Worm (Caenorhabditis elegans) whole organism, L1 larva: ENCODE data around the gene F49E12.8.

Experiments used
- C04F5.9 ChIP-seq: sonication (generic microtip); optimal IDR thresholded peaks from 2 replicates; lab custom pipeline; 2016; ENCODE audit warnings: missing genetic modification characterization, missing compliant biosample characterization
- C16A3.4 ChIP-seq: fragments of 150-350 bp; optimal IDR thresholded peaks from 2 replicates; lab custom pipeline; 2014; ENCODE audit warnings: missing biosample characterization, missing genetic modification characterization
- aha-1 ChIP-seq: fragments of 150-350 bp; optimal IDR thresholded peaks from 2 replicates; lab custom pipeline; 2014; ENCODE audit warnings: missing biosample characterization, missing genetic modification characterization
- alr-1 ChIP-seq: fragments of 200-800 bp; sonication (Bioruptor generic); optimal IDR thresholded peaks from 2 replicates; lab custom pipeline; 2018; ENCODE audit warnings: borderline replicate concordance, mild to moderate bottlenecking, missing genetic modification characterization, missing compliant biosample characterization
- aly-2 ChIP-seq: fragments of 150-350 bp; optimal IDR thresholded peaks from 2 replicates; lab custom pipeline; 2014; ENCODE audit warnings: missing biosample characterization, missing genetic modification characterization
- ama-1 ChIP-seq: fragments of 150-350 bp; optimal IDR thresholded peaks from 2 replicates; lab custom pipeline; 2014
- ceh-82 ChIP-seq, 3 experiments: fragments of 150-350 bp in 1 of 3; sonication (generic microtip) in 2 of 3; optimal IDR thresholded peaks; 2 replicates each; lab custom pipeline; 2014 to 2017; ENCODE audit warnings: missing biosample characterization in 3 of 3, missing genetic modification characterization in 3 of 3
- ces-1 ChIP-seq: fragments of 150-350 bp; optimal IDR thresholded peaks from 2 replicates; lab custom pipeline; 2014; ENCODE audit warnings: missing biosample characterization, missing genetic modification reagents, missing genetic modification characterization
- dpl-1 ChIP-seq, 3 experiments: fragments of 150-350 bp in 2 of 3; sonication (generic microtip) in 1 of 3; optimal IDR thresholded peaks; 2 replicates each; lab custom pipeline; 2014 to 2017; ENCODE audit warnings: missing biosample characterization in 3 of 3, missing genetic modification characterization in 3 of 3, missing genetic modification reagents in 3 of 3
- efl-1 ChIP-seq, 4 experiments: fragments of 150-350 bp; optimal IDR thresholded peaks in 3 of 4; peaks in 1 of 4; 1 replicate in 1 of 4; 2 replicates in 3 of 4; lab custom pipeline; 2014; ENCODE audit warnings: missing biosample characterization in 2 of 4, missing genetic modification characterization in 2 of 4, missing genetic modification reagents in 2 of 4
- elt-2 ChIP-seq: sonication (generic microtip); optimal IDR thresholded peaks from 2 replicates; lab custom pipeline; 2016; ENCODE audit warnings: missing genetic modification characterization, mild to moderate bottlenecking, inconsistent platforms, missing compliant biosample characterization, missing genetic modification reagents
- ets-5 ChIP-seq: fragments of 200-800 bp; sonication (Bioruptor generic); IDR thresholded peaks from 2 replicates; pipeline ENCODE4 v1.3.6; 2022; ENCODE audit warnings: missing genetic modification characterization, missing compliant biosample characterization
- fkh-10 ChIP-seq: sonication (generic microtip); optimal IDR thresholded peaks from 2 replicates; lab custom pipeline; 2017; ENCODE audit warnings: missing biosample characterization, missing genetic modification reagents, missing genetic modification characterization
- hlh-4 ChIP-seq: sonication (generic microtip); optimal IDR thresholded peaks from 2 replicates; lab custom pipeline; 2016; ENCODE audit warnings: mild to moderate bottlenecking, missing genetic modification characterization, missing compliant biosample characterization
- hpl-2 ChIP-seq: fragments of 150-350 bp; optimal IDR thresholded peaks from 2 replicates; lab custom pipeline; 2014; ENCODE audit warnings: missing biosample characterization, missing genetic modification reagents, missing genetic modification characterization
- isw-1 ChIP-seq: fragments of 200-800 bp; sonication (Bioruptor generic); IDR thresholded peaks from 2 replicates; pipeline ENCODE4 v1.3.6; 2022; ENCODE audit warnings: missing genetic modification characterization, missing compliant biosample characterization
- jun-1 ChIP-seq: fragments of 150-350 bp; optimal IDR thresholded peaks from 2 replicates; lab custom pipeline; 2014; ENCODE audit warnings: missing biosample characterization, missing genetic modification reagents, missing genetic modification characterization
- lin-13 ChIP-seq: fragments of 150-350 bp; optimal IDR thresholded peaks from 2 replicates; lab custom pipeline; 2014; ENCODE audit warnings: missing biosample characterization, missing genetic modification reagents, missing genetic modification characterization
- lin-14 ChIP-seq: fragments of 200-800 bp; sonication (Bioruptor generic); optimal IDR thresholded peaks from 2 replicates; lab custom pipeline; 2018; ENCODE audit warnings: mild to moderate bottlenecking, missing genetic modification characterization, moderate library complexity, missing compliant biosample characterization
- lin-15B ChIP-seq: fragments of 150-350 bp; sonication (generic microtip); optimal IDR thresholded peaks from 3 replicates; lab custom pipeline; 2014; ENCODE audit warnings: missing biosample characterization, missing genetic modification characterization
- lin-35 ChIP-seq, 2 experiments: fragments of 150-350 bp; optimal IDR thresholded peaks; 2 replicates each; lab custom pipeline; 2014; ENCODE audit warnings: missing biosample characterization in 2 of 2, missing genetic modification characterization in 2 of 2, missing genetic modification reagents in 2 of 2
- mab-9 ChIP-seq: fragments of 200-800 bp; sonication (Bioruptor generic); IDR thresholded peaks from 2 replicates; pipeline ENCODE4 v1.3.6; 2022; ENCODE audit warnings: missing genetic modification reagents, missing genetic modification characterization, missing compliant biosample characterization
- mdl-1 ChIP-seq, 2 experiments: fragments of 150-350 bp; optimal IDR thresholded peaks; 2 replicates each; lab custom pipeline; 2014 to 2017; ENCODE audit warnings: missing biosample characterization in 2 of 2, missing genetic modification characterization in 2 of 2, inconsistent platforms in 1 of 2
- mef-2 ChIP-seq: fragments of 150-350 bp; optimal IDR thresholded peaks from 2 replicates; lab custom pipeline; 2014; ENCODE audit warnings: missing biosample characterization, missing genetic modification characterization
- nhr-19 ChIP-seq: fragments of 200-800 bp; sonication (Bioruptor generic); conservative IDR thresholded peaks from 2 replicates; pipeline ENCODE4 v1.3.6; 2022; ENCODE audit warnings: missing genetic modification characterization, missing compliant biosample characterization
- nhr-20 ChIP-seq: sonication (generic microtip); optimal IDR thresholded peaks from 2 replicates; lab custom pipeline; 2016; ENCODE audit warnings: mild to moderate bottlenecking, missing genetic modification characterization, missing compliant biosample characterization
- nhr-47 ChIP-seq: sonication (generic microtip); optimal IDR thresholded peaks from 2 replicates; lab custom pipeline; 2016; ENCODE audit warnings: mild to moderate bottlenecking, missing genetic modification characterization, moderate library complexity, missing compliant biosample characterization
- nhr-77 ChIP-seq: fragments of 150-350 bp; optimal IDR thresholded peaks from 2 replicates; lab custom pipeline; 2014; ENCODE audit warnings: missing biosample characterization, missing genetic modification characterization
- nhr-84 ChIP-seq: sonication (generic microtip); optimal IDR thresholded peaks from 2 replicates; lab custom pipeline; 2017; ENCODE audit warnings: missing biosample characterization, missing genetic modification characterization
- pag-3 ChIP-seq: sonication (generic microtip); optimal IDR thresholded peaks from 2 replicates; lab custom pipeline; 2017; ENCODE audit warnings: missing genetic modification characterization, mild to moderate bottlenecking, missing compliant biosample characterization, antibody characterized with exemption, borderline replicate concordance; ENCODE audit not compliant: insufficient read depth
- pqm-1 ChIP-seq: sonication (generic microtip); optimal IDR thresholded peaks from 3 replicates; lab custom pipeline; 2017; ENCODE audit warnings: missing biosample characterization, missing genetic modification characterization
- skn-1 ChIP-seq: fragments of 150-350 bp; optimal IDR thresholded peaks from 2 replicates; lab custom pipeline; 2014; ENCODE audit warnings: missing biosample characterization, missing genetic modification characterization
- snu-23 ChIP-seq: sonication (generic microtip); optimal IDR thresholded peaks from 2 replicates; lab custom pipeline; 2016; ENCODE audit warnings: missing genetic modification characterization, missing compliant biosample characterization
- sptf-1 ChIP-seq: fragments of 150-350 bp; optimal IDR thresholded peaks from 2 replicates; lab custom pipeline; 2014; ENCODE audit warnings: missing biosample characterization, missing genetic modification characterization
- sup-37 ChIP-seq: fragments of 200-800 bp; sonication (Bioruptor generic); optimal IDR thresholded peaks from 2 replicates; lab custom pipeline; 2018; ENCODE audit warnings: mild to moderate bottlenecking, missing genetic modification characterization, missing compliant biosample characterization
- swsn-7 ChIP-seq: sonication (generic microtip); optimal IDR thresholded peaks from 2 replicates; lab custom pipeline; 2016; ENCODE audit warnings: missing genetic modification characterization, missing compliant biosample characterization
- tlp-1 ChIP-seq: fragments of 150-350 bp; optimal IDR thresholded peaks from 2 replicates; lab custom pipeline; 2014; ENCODE audit warnings: missing biosample characterization, missing genetic modification characterization
- unc-30 ChIP-seq: sonication (generic microtip); optimal IDR thresholded peaks from 2 replicates; lab custom pipeline; 2017; ENCODE audit warnings: missing biosample characterization, missing genetic modification characterization
- zip-4 ChIP-seq: fragments of 200-800 bp; sonication (Bioruptor generic); optimal IDR thresholded peaks from 2 replicates; lab custom pipeline; 2018; ENCODE audit warnings: mild to moderate bottlenecking, missing genetic modification characterization, moderate library complexity, missing compliant biosample characterization

Gene F49E12.8

DNA sequence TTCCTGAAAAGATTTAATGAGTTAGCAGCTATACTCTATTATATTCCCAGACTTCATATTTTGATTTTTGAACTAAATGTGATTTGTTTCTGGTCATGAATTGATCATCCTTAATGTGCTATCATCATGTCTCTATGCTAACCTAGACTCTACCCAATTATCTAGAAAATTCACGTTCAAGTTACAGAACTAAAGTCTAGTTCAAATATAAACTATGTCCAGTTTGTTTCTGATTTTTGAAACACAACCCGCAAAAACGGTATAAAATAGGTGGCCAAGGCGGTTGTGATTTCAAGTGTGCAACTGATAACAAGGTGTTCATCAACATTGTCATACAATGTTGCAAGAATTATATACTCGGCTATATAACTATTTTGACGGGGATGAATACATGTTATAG lies 3.4 kb downstream of the F49E12.8 start, which contains the start of gene F49E12.10:
F49E12.10 (plus strand) TSS at position 301 of the 400 bp plus-strand sequence.
- no peak for TF ChIP-seq nhr-19
- TF ChIP-seq nhr-47 (tag; lab: Kevin White, UChicago): no peak
- no peak for TF ChIP-seq elt-2 (tag; lab: Kevin White, UChicago)
- no peak for TF ChIP-seq nhr-77 (tag; lab: Kevin White, UChicago)
- TF ChIP-seq hlh-4 (tag; lab: Kevin White, UChicago): no peak
- TF ChIP-seq fkh-10 (GFP tag; lab: Kevin White, UChicago): no peak
- no peak for TF ChIP-seq lin-15B
- no peak for TF ChIP-seq C04F5.9 (tag; lab: Kevin White, UChicago)
- TF ChIP-seq mdl-1 (tag; optimal IDR thresholded peaks at IDR 0.05; lab: Kevin White, UChicago): no peak
- no peak for TF ChIP-seq nhr-84
- TF ChIP-seq lin-14 (GFP tag; lab: Kevin White, UChicago): no peak
- TF ChIP-seq ama-1 (lab: Kevin White, UChicago): no peak
- no peak for TF ChIP-seq unc-30 (tag; lab: Kevin White, UChicago)
- no peak for TF ChIP-seq swsn-7

DNA sequence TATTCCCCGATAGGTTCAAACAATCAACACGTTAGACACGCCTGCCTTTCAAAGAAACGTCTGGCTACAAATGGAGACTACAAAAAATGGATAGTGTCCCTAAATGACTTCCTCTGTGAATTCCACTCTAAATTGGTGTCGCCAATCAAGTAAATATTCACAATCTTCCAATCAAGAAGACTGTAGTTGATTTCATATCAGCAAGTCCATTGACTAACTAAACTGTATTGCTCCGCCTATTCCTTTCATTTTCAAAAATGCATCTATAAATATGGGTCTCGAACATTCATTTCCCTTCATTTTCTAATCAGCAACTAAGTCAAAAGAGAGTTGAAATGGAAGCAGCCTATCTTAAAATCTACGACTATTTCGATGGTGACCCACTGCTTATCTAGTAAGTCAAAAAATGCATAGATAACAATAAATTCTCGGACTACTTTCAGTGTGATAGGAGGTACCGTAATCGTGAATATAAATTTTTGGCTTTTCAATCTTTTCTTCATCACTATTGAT lies 6.0 kb downstream of the F49E12.8 start, which contains the start of gene drd-1:
drd-1 (plus strand) TSS at position 51 of the 513 bp plus-strand sequence.
- TF ChIP-seq alr-1: no peak
- TF ChIP-seq ces-1 (GFP tag; lab: Kevin White, UChicago): no peak
- TF ChIP-seq pqm-1 (tag; lab: Kevin White, UChicago): peak; percentile 77
- peak; percentile 57 for TF ChIP-seq nhr-20 (tag; lab: Kevin White, UChicago)
- no peak for TF ChIP-seq lin-13 (GFP tag; lab: Kevin White, UChicago)
- no peak for TF ChIP-seq efl-1 (optimal IDR thresholded peaks at IDR 0.05; lab: Kevin White, UChicago)
- peak in 1 of 2 experiments; percentile 66 for TF ChIP-seq efl-1 (GFP tag; optimal IDR thresholded peaks at IDR 0.05 in 1 of 2; lab: Kevin White, UChicago)
- TF ChIP-seq elt-2 (tag; lab: Kevin White, UChicago): peak; percentile 97
- TF ChIP-seq nhr-77 (tag; lab: Kevin White, UChicago): no peak
- peak; percentile 11 for TF ChIP-seq tlp-1 (tag; lab: Kevin White, UChicago)
- TF ChIP-seq lin-14 (GFP tag; lab: Kevin White, UChicago): peak; percentile 10
- TF ChIP-seq jun-1 (tag; lab: Kevin White, UChicago): peak; percentile 31

DNA sequence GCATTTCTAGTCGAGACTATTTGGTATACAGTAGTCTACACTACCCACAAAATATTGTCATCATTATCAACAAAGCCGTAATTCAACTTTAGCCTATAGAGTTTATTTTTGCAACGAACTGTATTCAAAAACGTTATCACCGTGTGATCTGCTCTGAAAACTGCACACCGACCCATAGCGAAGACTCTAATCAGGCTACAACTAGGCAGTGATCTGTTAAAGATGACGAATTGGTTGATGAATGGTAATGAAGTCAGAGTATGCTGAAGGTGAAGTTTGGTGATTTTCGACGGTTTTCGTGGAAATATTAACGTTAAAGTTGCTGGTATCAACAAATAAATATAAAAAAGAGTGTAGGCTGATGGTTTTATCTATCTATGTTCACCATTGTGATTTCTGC lies 7.2 kb downstream of the F49E12.8 start:
- TF ChIP-seq snu-23 (GFP tag; lab: Kevin White, UChicago) (no peak), aly-2 (no peak), nhr-20 (tag; lab: Kevin White, UChicago) (peak; percentile 0), sptf-1 (tag; lab: Kevin White, UChicago) (no peak), pag-3 (tag; lab: Kevin White, UChicago) (no peak), skn-1 (tag; lab: Kevin White, UChicago) (no peak), efl-1 (optimal IDR thresholded peaks at IDR 0.05; lab: Kevin White, UChicago) (no peak), efl-1 (GFP tag; optimal IDR thresholded peaks at IDR 0.05 in 1 of 2; lab: Kevin White, UChicago) (no peak), zip-4 (GFP tag; lab: Kevin White, UChicago) (no peak), ceh-82 (tag; optimal IDR thresholded peaks at IDR 0.05; lab: Kevin White, UChicago) (no peak), nhr-77 (tag; lab: Kevin White, UChicago) (no peak), lin-35 (GFP tag; optimal IDR thresholded peaks at IDR 0.05; lab: Kevin White, UChicago) (no peak), C16A3.4 (no peak), sup-37 (GFP tag; lab: Kevin White, UChicago) (no peak), elt-2 (tag; lab: Kevin White, UChicago) (peak; percentile 64), aha-1 (tag; lab: Kevin White, UChicago) (no peak), mab-9 (no peak), dpl-1 (GFP tag; optimal IDR thresholded peaks at IDR 0.05; lab: Kevin White, UChicago) (no peak), isw-1 (GFP tag; lab: Robert Waterston, UW) (no peak), ets-5 (GFP tag; lab: Robert Waterston, UW) (no peak), hpl-2 (GFP tag; lab: Kevin White, UChicago) (no peak), lin-15B (no peak), mef-2 (tag; lab: Kevin White, UChicago) (no peak), pqm-1 (tag; lab: Kevin White, UChicago) (peak; percentile 13)
